Fruit fly (Drosophila melanogaster) whole organism, embryonic: Measurements from ENCODE around the gene scpr-B.

Source experiments
- Abd-B ChIP-seq: fragments of 200-800 bp; sonication (Bioruptor generic); optimal IDR thresholded peaks from 2 replicates; lab custom pipeline; 2018; ENCODE audit warnings: missing biosample characterization, mild to moderate bottlenecking, missing genetic modification characterization, moderate library complexity
- Asciz ChIP-seq: fragments of 200-800 bp; sonication (Bioruptor generic); optimal IDR thresholded peaks from 2 replicates; lab custom pipeline; 2017; ENCODE audit warnings: missing biosample characterization, mild to moderate bottlenecking, missing genetic modification characterization, missing genetic modification reagents
- Bdp1 ChIP-seq: fragments of 200-800 bp; sonication (Bioruptor generic); optimal IDR thresholded peaks from 3 replicates; lab custom pipeline; 2016; ENCODE audit warnings: missing biosample characterization, missing genetic modification characterization
- Blimp-1 ChIP-seq: fragments of 200-800 bp; sonication (Bioruptor generic); optimal IDR thresholded peaks from 3 replicates; lab custom pipeline; 2018; ENCODE audit warnings: missing biosample characterization, missing genetic modification characterization, mild to moderate bottlenecking, moderate library complexity, missing genetic modification reagents
- CG10654 ChIP-seq: fragments of 200-800 bp; sonication (Bioruptor generic); optimal IDR thresholded peaks from 2 replicates; lab custom pipeline; 2016; ENCODE audit warnings: missing biosample characterization, missing genetic modification characterization
- CG12104 ChIP-seq: fragments of 200-800 bp; sonication (Bioruptor generic); optimal IDR thresholded peaks from 3 replicates; lab custom pipeline; 2016; ENCODE audit warnings: missing biosample characterization, missing genetic modification characterization
- CG14050 ChIP-seq: fragments of 200-800 bp; sonication (Bioruptor generic); IDR thresholded peaks from 3 replicates; pipeline ENCODE4 v1.3.6; 2022; ENCODE audit warnings: missing biosample characterization, missing genetic modification characterization
- CG14965 ChIP-seq: fragments of 200-800 bp; sonication (Bioruptor generic); optimal IDR thresholded peaks from 2 replicates; lab custom pipeline; 2016; ENCODE audit warnings: missing biosample characterization, missing genetic modification characterization, borderline replicate concordance
- CG1602 ChIP-seq: fragments of 200-800 bp; sonication (Bioruptor generic); optimal IDR thresholded peaks from 3 replicates; lab custom pipeline; 2016; ENCODE audit warnings: missing biosample characterization, missing genetic modification characterization
- CG1647 ChIP-seq: fragments of 200-800 bp; sonication (Bioruptor generic); optimal IDR thresholded peaks from 3 replicates; lab custom pipeline; 2016; ENCODE audit warnings: missing biosample characterization, missing genetic modification characterization
- CG18599 ChIP-seq: fragments of 200-800 bp; sonication (Bioruptor generic); optimal IDR thresholded peaks from 3 replicates; lab custom pipeline; 2017; ENCODE audit warnings: missing biosample characterization, missing genetic modification characterization, mild to moderate bottlenecking, moderate library complexity, missing genetic modification reagents
- CG33557 ChIP-seq: fragments of 200-800 bp; sonication (Bioruptor generic); optimal IDR thresholded peaks from 2 replicates; lab custom pipeline; 2019; ENCODE audit warnings: missing biosample characterization, mild to moderate bottlenecking, missing genetic modification characterization, moderate library complexity
- CG4360 ChIP-seq: fragments of 200-800 bp; sonication (Bioruptor generic); IDR thresholded peaks from 2 replicates; pipeline ENCODE4 v1.3.6; 2022; ENCODE audit warnings: missing biosample characterization, missing genetic modification characterization
- CG4617 ChIP-seq: fragments of 200-800 bp; sonication (Bioruptor generic); optimal IDR thresholded peaks from 3 replicates; lab custom pipeline; 2016; ENCODE audit warnings: missing biosample characterization, missing genetic modification characterization, borderline replicate concordance
- CG6175 ChIP-seq: fragments of 200-800 bp; sonication (Bioruptor generic); IDR thresholded peaks from 3 replicates; pipeline ENCODE4 v1.3.6; 2022; ENCODE audit warnings: missing biosample characterization, missing genetic modification characterization
- CG6272 ChIP-seq: fragments of 200-800 bp; sonication (Bioruptor generic); IDR thresholded peaks from 2 replicates; pipeline ENCODE4 v1.3.6; 2022; ENCODE audit warnings: missing biosample characterization, missing genetic modification characterization
- CG8281 ChIP-seq: fragments of 200-800 bp; sonication (Bioruptor generic); optimal IDR thresholded peaks from 2 replicates; lab custom pipeline; 2018; ENCODE audit warnings: missing biosample characterization, mild to moderate bottlenecking, missing genetic modification characterization, moderate library complexity
- CG9727 ChIP-seq: fragments of 200-800 bp; sonication (Bioruptor generic); optimal IDR thresholded peaks from 3 replicates; lab custom pipeline; 2017; ENCODE audit warnings: missing biosample characterization, mild to moderate bottlenecking, missing genetic modification characterization
- CG9932 ChIP-seq: fragments of 200-800 bp; sonication (Bioruptor generic); IDR thresholded peaks from 2 replicates; pipeline ENCODE4 v1.3.6; 2022; ENCODE audit warnings: missing biosample characterization, missing genetic modification characterization
- Dbx ChIP-seq: fragments of 200-800 bp; sonication (Bioruptor generic); IDR thresholded peaks from 3 replicates; pipeline ENCODE4 v1.3.6; 2022; ENCODE audit warnings: missing biosample characterization, missing genetic modification characterization
- Dll ChIP-seq: fragments of 200-800 bp; sonication (Bioruptor generic); IDR thresholded peaks from 4 replicates; pipeline ENCODE4 v1.3.6; 2022; ENCODE audit warnings: missing biosample characterization, missing genetic modification characterization; ENCODE audit not compliant: partially characterized antibody
- Ets65A ChIP-seq: fragments of 200-800 bp; sonication (Bioruptor generic); peaks from one replicate; lab custom pipeline; 2016; ENCODE audit warnings: missing biosample characterization, missing genetic modification characterization
- HLH4C ChIP-seq: fragments of 200-800 bp; sonication (Bioruptor generic); IDR thresholded peaks from 3 replicates; pipeline ENCODE4 v1.3.6; 2022; ENCODE audit warnings: missing biosample characterization, missing genetic modification characterization; ENCODE audit not compliant: partially characterized antibody
- Hr51 ChIP-seq, 2 experiments: fragments of 200-800 bp; sonication (Bioruptor generic); optimal IDR thresholded peaks; 2 replicates in 1 of 2; 3 replicates in 1 of 2; lab custom pipeline; 2016 to 2018; ENCODE audit warnings: missing biosample characterization in 2 of 2, missing genetic modification characterization in 2 of 2, mild to moderate bottlenecking in 1 of 2, moderate library complexity in 1 of 2
- Hr78 ChIP-seq, 2 experiments: fragments of 200-800 bp in 1 of 2; fragments of >200 bp in 1 of 2; sonication (Bioruptor generic) in 1 of 2; optimal IDR thresholded peaks; 2 replicates each; lab custom pipeline; 2017 to 2019; ENCODE audit warnings: missing biosample characterization in 2 of 2, missing genetic modification characterization in 2 of 2, mild to moderate bottlenecking in 1 of 2, moderate library complexity in 1 of 2
- Lim3 ChIP-seq: fragments of 200-800 bp; sonication (Bioruptor generic); IDR thresholded peaks from 2 replicates; pipeline ENCODE4 v1.3.6; 2022; ENCODE audit warnings: missing biosample characterization, missing genetic modification characterization
- Max ChIP-seq: fragments of 200-800 bp; sonication (Bioruptor generic); optimal IDR thresholded peaks from 2 replicates; lab custom pipeline; 2016; ENCODE audit warnings: missing biosample characterization, mild to moderate bottlenecking, missing genetic modification characterization
- Sox102F ChIP-seq: fragments of 200-800 bp; sonication (Bioruptor generic); optimal IDR thresholded peaks from 2 replicates; lab custom pipeline; 2018; ENCODE audit warnings: missing biosample characterization, mild to moderate bottlenecking, missing genetic modification characterization, moderate library complexity
- Tbp ChIP-seq: fragments of >200 bp; optimal IDR thresholded peaks from 2 replicates; lab custom pipeline; 2018; ENCODE audit warnings: missing biosample characterization, missing genetic modification characterization
- ap ChIP-seq: fragments of 200-800 bp; sonication (Bioruptor generic); IDR thresholded peaks from 2 replicates; pipeline ENCODE4 v1.3.6; 2022; ENCODE audit warnings: missing biosample characterization, missing genetic modification characterization
- bbx ChIP-seq: fragments of 200-800 bp; sonication (Bioruptor generic); IDR thresholded peaks from 2 replicates; pipeline ENCODE4 v1.3.6; 2022; ENCODE audit warnings: missing biosample characterization, missing genetic modification characterization; ENCODE audit not compliant: partially characterized antibody
- br ChIP-seq: fragments of >200 bp; optimal IDR thresholded peaks from 2 replicates; lab custom pipeline; 2017
- croc ChIP-seq: fragments of 200-800 bp; sonication (Bioruptor generic); conservative IDR thresholded peaks from 3 replicates; pipeline ENCODE4 v1.3.6; 2022; ENCODE audit warnings: missing biosample characterization, missing genetic modification characterization
- dan ChIP-seq: fragments of 200-800 bp; sonication (Bioruptor generic); IDR thresholded peaks from 2 replicates; pipeline ENCODE4 v1.3.6; 2022; ENCODE audit warnings: missing biosample characterization, missing genetic modification characterization
- dimm ChIP-seq: fragments of 200-800 bp; sonication (Bioruptor generic); IDR thresholded peaks from 2 replicates; pipeline ENCODE4 v1.3.6; 2022; ENCODE audit warnings: missing biosample characterization, missing genetic modification characterization
- dpn ChIP-seq, 2 experiments: fragments of 200-800 bp; sonication (Bioruptor generic); optimal IDR thresholded peaks; 3 replicates each; lab custom pipeline; 2016; ENCODE audit warnings: missing biosample characterization in 2 of 2, missing genetic modification characterization in 2 of 2
- esg ChIP-seq: fragments of 200-800 bp; sonication (Bioruptor generic); conservative IDR thresholded peaks from 2 replicates; pipeline ENCODE4 v1.3.6; 2022; ENCODE audit warnings: missing biosample characterization, missing genetic modification characterization
- fru ChIP-seq: fragments of >200 bp; optimal IDR thresholded peaks from 2 replicates; lab custom pipeline; 2017
- hth ChIP-seq: fragments of >200 bp; optimal IDR thresholded peaks from 2 replicates; lab custom pipeline; 2017; ENCODE audit warnings: inconsistent platforms
- lab ChIP-seq: fragments of 200-800 bp; sonication (Bioruptor generic); optimal IDR thresholded peaks from 3 replicates; lab custom pipeline; 2017; ENCODE audit warnings: missing biosample characterization, missing genetic modification characterization, mild to moderate bottlenecking, moderate library complexity, missing genetic modification reagents
- mam ChIP-seq: fragments of 200-800 bp; sonication (Bioruptor generic); optimal IDR thresholded peaks from 3 replicates; lab custom pipeline; 2016; ENCODE audit warnings: missing biosample characterization, missing genetic modification characterization
- pan ChIP-seq, 4 experiments: fragments of >200 bp in 3 of 4; fragments of 200-800 bp in 1 of 4; sonication (Bioruptor generic) in 1 of 4; optimal IDR thresholded peaks in 3 of 4; IDR thresholded peaks in 1 of 4; 2 replicates each; pipeline versions ENCODE4 v1.3.6 to Lab custom; 2017 to 2022; ENCODE audit warnings: missing biosample characterization in 2 of 4, missing genetic modification characterization in 2 of 4, mixed read lengths in 1 of 4
- pho ChIP-seq: fragments of 200-800 bp; sonication (Bioruptor generic); optimal IDR thresholded peaks from 2 replicates; lab custom pipeline; 2016; ENCODE audit warnings: missing biosample characterization, missing genetic modification characterization
- psq ChIP-seq: fragments of 200-800 bp; sonication (Bioruptor generic); optimal IDR thresholded peaks from 2 replicates; lab custom pipeline; 2017; ENCODE audit warnings: missing biosample characterization, missing genetic modification characterization
- pum ChIP-seq: fragments of 200-800 bp; sonication (Bioruptor generic); optimal IDR thresholded peaks from 2 replicates; lab custom pipeline; 2016; ENCODE audit warnings: missing biosample characterization, missing genetic modification characterization
- sqz ChIP-seq: fragments of 200-800 bp; sonication (Bioruptor generic); optimal IDR thresholded peaks from 3 replicates; lab custom pipeline; 2018; ENCODE audit warnings: missing biosample characterization, mild to moderate bottlenecking, missing genetic modification characterization
- tup ChIP-seq: fragments of 200-800 bp; sonication (Bioruptor generic); optimal IDR thresholded peaks from 2 replicates; lab custom pipeline; 2016; ENCODE audit warnings: missing biosample characterization, mild to moderate bottlenecking, missing genetic modification characterization, moderate library complexity
- unpg ChIP-seq: fragments of 200-800 bp; sonication (Bioruptor generic); optimal IDR thresholded peaks from 3 replicates; lab custom pipeline; 2018; ENCODE audit warnings: missing biosample characterization, mild to moderate bottlenecking, missing genetic modification characterization, moderate library complexity

Gene scpr-B

dm6 chr3R:11221437-11222230, 19.2 kb downstream of the scpr-B start, which contains the start of the genes CG6693 and RpL3 (continued):
- peak; percentile 28 for TF ChIP-seq CG14965 (GFP tag; lab: Kevin White, UChicago)
- peak; percentile 52 for TF ChIP-seq CG1647 (GFP tag; lab: Kevin White, UChicago)
- peak; percentile 77 for TF ChIP-seq CG9727
- peak; percentile 47; the same call in 1 of the 2 replicates for TF ChIP-seq CG6272 (GFP tag; lab: Robert Waterston, UW)
- peak; percentile 47 for TF ChIP-seq pho (GFP tag; lab: Kevin White, UChicago)
- no peak for TF ChIP-seq psq (GFP tag; lab: Kevin White, UChicago)
- peak; percentile 99 for TF ChIP-seq Ets65A
- TF ChIP-seq Sox102F (GFP tag; lab: Kevin White, UChicago) = no peak
- peak; percentile 30 for TF ChIP-seq CG8281
- peak; percentile 44 for TF ChIP-seq Blimp-1 (GFP tag; lab: Kevin White, UChicago)
- TF ChIP-seq CG10654 (GFP tag; lab: Kevin White, UChicago) = peak; percentile 57
- peak; percentile 74 for TF ChIP-seq CG12104 (GFP tag; lab: Kevin White, UChicago)
- TF ChIP-seq CG1602 (GFP tag; lab: Kevin White, UChicago) = peak; percentile 21
- peak; percentile 36; the same call in 1 of the 3 replicates for TF ChIP-seq CG6175 (GFP tag; lab: Robert Waterston, UW)
- TF ChIP-seq lab (GFP tag; lab: Kevin White, UChicago) = peak; percentile 92
- TF ChIP-seq unpg (GFP tag; lab: Kevin White, UChicago) = peak; percentile 80
- TF ChIP-seq CG9932 = peak; percentile 63
- TF ChIP-seq Hr78 (GFP tag; optimal IDR thresholded peaks at IDR 0.05; lab: Kevin White, UChicago) = peak in 1 of 2 experiments; percentile 20
- peak; percentile 87 for TF ChIP-seq sqz (GFP tag; lab: Kevin White, UChicago)
- TF ChIP-seq CG14050 (GFP tag; lab: Robert Waterston, UW) = peak; percentile 40; the same call in 2 of the 3 replicates
- TF ChIP-seq Hr51 (GFP tag; optimal IDR thresholded peaks at IDR 0.05; lab: Kevin White, UChicago) = peak; percentile 68 to 70
- peak; percentile 63; the same call in 1 of the 2 replicates for TF ChIP-seq bbx (GFP tag; lab: Robert Waterston, UW)
- TF ChIP-seq mam (GFP tag; lab: Kevin White, UChicago) = peak; percentile 54
- TF ChIP-seq dpn (GFP tag; optimal IDR thresholded peaks at IDR 0.05; lab: Kevin White, UChicago) = peak; percentile 32 to 63
- TF ChIP-seq tup (GFP tag; lab: Kevin White, UChicago) = no peak
- no peak for TF ChIP-seq croc (GFP tag; lab: Robert Waterston, UW)
- peak; percentile 50 for TF ChIP-seq CG4617 (GFP tag; lab: Kevin White, UChicago)
- peak; percentile 89 for TF ChIP-seq Dbx (GFP tag; lab: Robert Waterston, UW)
- TF ChIP-seq Dll (GFP tag; lab: Robert Waterston, UW) = no peak
- TF ChIP-seq br (lab: Kevin White, UChicago) = no peak
- TF ChIP-seq ap = peak; percentile 43; the same call in 1 of the 2 replicates
- no peak for TF ChIP-seq fru (lab: Kevin White, UChicago)
- peak; percentile 45 for TF ChIP-seq CG33557 (GFP tag; lab: Kevin White, UChicago)
- peak; percentile 86 for TF ChIP-seq Max
- TF ChIP-seq Lim3 = no peak
- TF ChIP-seq pan (optimal IDR thresholded peaks at IDR 0.05; lab: Kevin White, UChicago) = no peak
- TF ChIP-seq pan (GFP tag; optimal IDR thresholded peaks at IDR 0.05 in 1 of 2, IDR thresholded peaks at IDR 0.05 in 1 of 2) = peak in 1 of 2 experiments; percentile 73
- no peak for TF ChIP-seq dan (GFP tag; lab: Robert Waterston, UW)
- no peak for TF ChIP-seq CG4360 (GFP tag; lab: Robert Waterston, UW)
- no peak for TF ChIP-seq Abd-B (GFP tag; lab: Kevin White, UChicago)
- TF ChIP-seq HLH4C (GFP tag; lab: Robert Waterston, UW) = peak; percentile 28; the same call in 2 of the 3 replicates
- TF ChIP-seq esg = no peak
- peak; percentile 83 for TF ChIP-seq Tbp (GFP tag; lab: Kevin White, UChicago)
- peak; percentile 72 for TF ChIP-seq CG18599
- TF ChIP-seq Bdp1 = peak; percentile 50
- TF ChIP-seq hth = no peak
- no peak for TF ChIP-seq pum
- no peak for TF ChIP-seq dimm (GFP tag; lab: Robert Waterston, UW)
- peak; percentile 86 for TF ChIP-seq Asciz (GFP tag; lab: Kevin White, UChicago)
